Worm (Caenorhabditis elegans) whole organism, L4/young adult: ENCODE results near the gene F19H6.4.

Experiments
- W03F9.2 ChIP-seq: fragments of 150-350 bp; optimal IDR thresholded peaks from 2 replicates; lab custom pipeline; 2014; ENCODE audit warnings: missing biosample characterization, missing genetic modification characterization
- him-1 ChIP-seq: sonication (generic microtip); optimal IDR thresholded peaks from 2 replicates; lab custom pipeline; 2016; ENCODE audit warnings: missing genotype, missing genetic modification reagents, missing genetic modification characterization, missing compliant biosample characterization

DNA sequence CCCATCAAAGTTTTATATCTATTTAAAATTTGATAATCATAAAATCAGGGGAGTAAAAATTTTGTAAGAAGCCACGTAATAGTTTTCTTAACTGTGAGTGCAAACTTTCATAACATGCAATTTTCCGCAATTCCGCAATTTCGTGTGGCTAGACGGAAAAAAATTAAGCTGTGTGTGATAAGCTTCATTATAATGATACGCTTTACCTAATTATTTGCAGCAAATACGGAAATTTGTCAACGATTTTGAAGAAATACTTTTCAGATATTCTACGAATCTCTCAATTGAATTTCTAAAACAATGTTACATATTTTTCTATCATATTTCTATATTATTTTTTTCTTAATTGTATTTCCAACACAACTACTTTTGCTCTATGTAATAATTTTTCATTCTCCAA lies 33.7 kb upstream of the F19H6.4 start, which contains the start of gene srd-46:
- TF ChIP-seq him-1 (tag; lab: Kevin White, UChicago) (no peak), W03F9.2 (no peak)
